Worm (Caenorhabditis elegans) whole organism, L1 larva: ENCODE measurements around the gene F40F8.5.

Experiments
- ama-1 ChIP-seq: fragments of 150-350 bp; optimal IDR thresholded peaks from 2 replicates; lab custom pipeline; 2014
- ceh-8 ChIP-seq: fragments of 200-800 bp; sonication (Bioruptor generic); optimal IDR thresholded peaks from 2 replicates; lab custom pipeline; 2018; ENCODE audit warnings: mild to moderate bottlenecking, missing genetic modification characterization, moderate library complexity, missing compliant biosample characterization
- dpl-1 ChIP-seq, 3 experiments: fragments of 150-350 bp in 2 of 3; sonication (generic microtip) in 1 of 3; optimal IDR thresholded peaks; 2 replicates each; lab custom pipeline; 2014 to 2017; ENCODE audit warnings: missing biosample characterization in 3 of 3, missing genetic modification characterization in 3 of 3, missing genetic modification reagents in 3 of 3
- fkh-10 ChIP-seq: sonication (generic microtip); optimal IDR thresholded peaks from 2 replicates; lab custom pipeline; 2017; ENCODE audit warnings: missing biosample characterization, missing genetic modification reagents, missing genetic modification characterization
- hlh-4 ChIP-seq: sonication (generic microtip); optimal IDR thresholded peaks from 2 replicates; lab custom pipeline; 2016; ENCODE audit warnings: mild to moderate bottlenecking, missing genetic modification characterization, missing compliant biosample characterization
- lir-3 ChIP-seq: sonication (generic microtip); optimal IDR thresholded peaks from 2 replicates; lab custom pipeline; 2016; ENCODE audit warnings: mild to moderate bottlenecking, missing genetic modification characterization, moderate library complexity, missing compliant biosample characterization; ENCODE audit not compliant: poor library complexity
- mef-2 ChIP-seq: fragments of 150-350 bp; optimal IDR thresholded peaks from 2 replicates; lab custom pipeline; 2014; ENCODE audit warnings: missing biosample characterization, missing genetic modification characterization
- mep-1 ChIP-seq: fragments of 150-350 bp; optimal IDR thresholded peaks from 2 replicates; lab custom pipeline; 2014; ENCODE audit warnings: missing biosample characterization, missing genetic modification characterization
- nhr-47 ChIP-seq: sonication (generic microtip); optimal IDR thresholded peaks from 2 replicates; lab custom pipeline; 2016; ENCODE audit warnings: mild to moderate bottlenecking, missing genetic modification characterization, moderate library complexity, missing compliant biosample characterization
- nhr-71 ChIP-seq: sonication (generic microtip); optimal IDR thresholded peaks from 2 replicates; lab custom pipeline; 2016; ENCODE audit warnings: mild to moderate bottlenecking, missing genetic modification characterization, moderate library complexity, missing compliant biosample characterization
- nhr-76 ChIP-seq: sonication (generic microtip); optimal IDR thresholded peaks from 2 replicates; lab custom pipeline; 2017; ENCODE audit warnings: missing biosample characterization, missing genetic modification characterization
- sox-4 ChIP-seq: sonication (generic microtip); optimal IDR thresholded peaks from 2 replicates; lab custom pipeline; 2016; ENCODE audit warnings: missing genetic modification characterization, missing compliant biosample characterization
- sptf-1 ChIP-seq: fragments of 150-350 bp; optimal IDR thresholded peaks from 2 replicates; lab custom pipeline; 2014; ENCODE audit warnings: missing biosample characterization, missing genetic modification characterization
- tbx-2 ChIP-seq: sonication (generic microtip); optimal IDR thresholded peaks from 2 replicates; lab custom pipeline; 2016; ENCODE audit warnings: missing genetic modification characterization, missing compliant biosample characterization

- no peak for TF ChIP-seq tbx-2 (tag; lab: Kevin White, UChicago)
- TF ChIP-seq ama-1 (lab: Kevin White, UChicago): no peak
- TF ChIP-seq dpl-1 (GFP tag; optimal IDR thresholded peaks at IDR 0.05; lab: Kevin White, UChicago): no peak
- no peak for TF ChIP-seq hlh-4 (tag; lab: Kevin White, UChicago)
- TF ChIP-seq mef-2 (tag; lab: Kevin White, UChicago): no peak
- TF ChIP-seq nhr-71 (tag; lab: Kevin White, UChicago): no peak
- no peak for TF ChIP-seq sox-4
- TF ChIP-seq lir-3 (tag; lab: Kevin White, UChicago): no peak
- TF ChIP-seq nhr-76 (tag; lab: Kevin White, UChicago): no peak
- TF ChIP-seq mep-1 (tag; lab: Kevin White, UChicago): no peak
- no peak for TF ChIP-seq fkh-10 (GFP tag; lab: Kevin White, UChicago)
- no peak for TF ChIP-seq nhr-47
- no peak for TF ChIP-seq ceh-8 (GFP tag; lab: Kevin White, UChicago)
- TF ChIP-seq sptf-1: no peak
Measured at ce11 chrII:11088137-11088536, 46.6 kb downstream of the F40F8.5 start.
